Worm (Caenorhabditis elegans): ENCODE results near the gene T06E8.8.
A peak's percentile ranks its signal among the peaks of the same experiment; 100 is the strongest.

ce11 chrV:10042254-10042653 lies 1.3 kb upstream of the T06E8.8 start:
- TF ChIP-seq dsc-1 (tag; optimal IDR thresholded peaks at IDR 0.05) (peak; percentile 54), lin-39 (tag; optimal IDR thresholded peaks at IDR 0.05) (peak; percentile 25), C34B4.2 (tag; optimal IDR thresholded peaks at IDR 0.05) (no peak), skn-1 (tag; optimal IDR thresholded peaks at IDR 0.05) (peak; percentile 63), nhr-85 (tag) (peak; percentile 87), nhr-28 (tag; optimal IDR thresholded peaks at IDR 0.05) (no peak)
